Worm (Caenorhabditis elegans) whole organism, late embryonic: ENCODE data around the gene C14F11.4.
A peak's percentile ranks its signal among the peaks of the same experiment; 100 is the strongest.

Experiments used
- C08G9.2 ChIP-seq: sonication (generic microtip); optimal IDR thresholded peaks from 2 replicates; lab custom pipeline; 2016; ENCODE audit warnings: mild to moderate bottlenecking, missing genetic modification characterization, moderate library complexity, missing compliant biosample characterization
- F13H6.1 ChIP-seq: sonication (generic microtip); optimal IDR thresholded peaks from 2 replicates; lab custom pipeline; 2016; ENCODE audit warnings: missing genetic modification characterization, missing compliant biosample characterization
- K09A11.1 ChIP-seq: sonication (generic microtip); optimal IDR thresholded peaks from 2 replicates; lab custom pipeline; 2017; ENCODE audit warnings: antibody characterized with exemption, mild to moderate bottlenecking, missing genetic modification characterization, missing compliant biosample characterization; ENCODE audit not compliant: insufficient read depth
- T23F11.4 ChIP-seq: fragments of 200-800 bp; sonication (Bioruptor generic); optimal IDR thresholded peaks from 2 replicates; lab custom pipeline; 2018; ENCODE audit warnings: mild to moderate bottlenecking, missing genetic modification characterization, missing compliant biosample characterization
- Y22D7AL.16 ChIP-seq: sonication (generic microtip); optimal IDR thresholded peaks from 2 replicates; lab custom pipeline; 2016; ENCODE audit warnings: missing genetic modification characterization, missing compliant biosample characterization
- ahr-1 ChIP-seq: sonication (generic microtip); optimal IDR thresholded peaks from 2 replicates; lab custom pipeline; 2016; ENCODE audit warnings: missing genetic modification characterization, missing compliant biosample characterization
- ama-1 ChIP-seq: fragments of 150-350 bp; optimal IDR thresholded peaks from 2 replicates; lab custom pipeline; 2014
- ceh-18 ChIP-seq: sonication (generic microtip); optimal IDR thresholded peaks from 2 replicates; lab custom pipeline; 2016; ENCODE audit warnings: missing genetic modification characterization, missing compliant biosample characterization
- ceh-19 ChIP-seq: fragments of 200-800 bp; sonication (Bioruptor generic); optimal IDR thresholded peaks from 2 replicates; lab custom pipeline; 2018; ENCODE audit warnings: mild to moderate bottlenecking, missing genetic modification characterization, missing compliant biosample characterization
- ceh-2 ChIP-seq: sonication (generic microtip); optimal IDR thresholded peaks from 2 replicates; lab custom pipeline; 2016; ENCODE audit warnings: missing genotype, missing genetic modification characterization, missing compliant biosample characterization
- ceh-22 ChIP-seq: sonication (generic microtip); optimal IDR thresholded peaks from 2 replicates; lab custom pipeline; 2017; ENCODE audit warnings: missing biosample characterization, missing genetic modification characterization
- ceh-30 ChIP-seq: fragments of 150-350 bp; optimal IDR thresholded peaks from 2 replicates; lab custom pipeline; 2014; ENCODE audit warnings: missing biosample characterization, missing genetic modification characterization
- ceh-34 ChIP-seq: sonication (generic microtip); optimal IDR thresholded peaks from 2 replicates; lab custom pipeline; 2016; ENCODE audit warnings: mild to moderate bottlenecking, missing genetic modification characterization, missing compliant biosample characterization
- ceh-45 ChIP-seq: fragments of 200-800 bp; sonication (Bioruptor generic); IDR thresholded peaks from 2 replicates; pipeline ENCODE4 v1.3.6; 2022; ENCODE audit warnings: missing genetic modification reagents, missing genetic modification characterization, missing compliant biosample characterization
- ceh-48 ChIP-seq: sonication (generic microtip); optimal IDR thresholded peaks from 2 replicates; lab custom pipeline; 2016; ENCODE audit warnings: missing genetic modification characterization, inconsistent platforms, missing compliant biosample characterization
- ceh-6 ChIP-seq: fragments of 200-800 bp; sonication (Bioruptor generic); optimal IDR thresholded peaks from 2 replicates; lab custom pipeline; 2018; ENCODE audit warnings: mild to moderate bottlenecking, missing genetic modification characterization, missing compliant biosample characterization
- ceh-9 ChIP-seq: sonication (generic microtip); optimal IDR thresholded peaks from 2 replicates; lab custom pipeline; 2016; ENCODE audit warnings: mild to moderate bottlenecking, missing genetic modification characterization, inconsistent platforms, missing compliant biosample characterization
- che-1 ChIP-seq: sonication (generic microtip); optimal IDR thresholded peaks from 2 replicates; lab custom pipeline; 2016; ENCODE audit warnings: mild to moderate bottlenecking, missing genetic modification characterization, missing compliant biosample characterization
- dmd-4 ChIP-seq: sonication (generic microtip); optimal IDR thresholded peaks from 2 replicates; lab custom pipeline; 2016; ENCODE audit warnings: borderline replicate concordance, missing genetic modification characterization, missing compliant biosample characterization
- dve-1 ChIP-seq: sonication (generic microtip); optimal IDR thresholded peaks from 2 replicates; lab custom pipeline; 2017; ENCODE audit warnings: antibody characterized with exemption, mild to moderate bottlenecking, missing genetic modification characterization, missing compliant biosample characterization
- eyg-1 ChIP-seq: sonication (generic microtip); optimal IDR thresholded peaks from 2 replicates; lab custom pipeline; 2016; ENCODE audit warnings: missing genotype, missing genetic modification characterization, missing compliant biosample characterization
- fkh-10 ChIP-seq: fragments of 150-350 bp; optimal IDR thresholded peaks from 2 replicates; lab custom pipeline; 2014; ENCODE audit warnings: missing biosample characterization, missing genetic modification reagents, missing genetic modification characterization
- fkh-6 ChIP-seq: sonication (generic microtip); optimal IDR thresholded peaks from 2 replicates; lab custom pipeline; 2016; ENCODE audit warnings: missing genetic modification characterization, missing compliant biosample characterization
- gmeb-2 ChIP-seq: sonication (generic microtip); optimal IDR thresholded peaks from 2 replicates; lab custom pipeline; 2016; ENCODE audit warnings: missing genetic modification characterization, inconsistent platforms, missing compliant biosample characterization
- hlh-13 ChIP-seq: fragments of 200-800 bp; sonication (Bioruptor generic); optimal IDR thresholded peaks from 2 replicates; lab custom pipeline; 2018; ENCODE audit warnings: mild to moderate bottlenecking, missing genetic modification characterization, missing compliant biosample characterization
- hlh-15 ChIP-seq: sonication (generic microtip); optimal IDR thresholded peaks from 2 replicates; lab custom pipeline; 2016; ENCODE audit warnings: missing genetic modification characterization, missing compliant biosample characterization
- hlh-6 ChIP-seq: sonication (generic microtip); optimal IDR thresholded peaks from 2 replicates; lab custom pipeline; 2016; ENCODE audit warnings: missing genotype, missing genetic modification characterization, missing compliant biosample characterization
- hlh-8 ChIP-seq: sonication (generic microtip); optimal IDR thresholded peaks from 2 replicates; lab custom pipeline; 2016; ENCODE audit warnings: missing genotype, missing genetic modification characterization, missing compliant biosample characterization
- lin-11 ChIP-seq: fragments of 200-800 bp; sonication (Bioruptor generic); optimal IDR thresholded peaks from 2 replicates; lab custom pipeline; 2018; ENCODE audit warnings: mild to moderate bottlenecking, missing genetic modification characterization, missing compliant biosample characterization
- madf-2 ChIP-seq: sonication (generic microtip); optimal IDR thresholded peaks from 2 replicates; lab custom pipeline; 2017; ENCODE audit warnings: missing genetic modification characterization, missing compliant biosample characterization
- mec-3 ChIP-seq: sonication (generic microtip); optimal IDR thresholded peaks from 2 replicates; lab custom pipeline; 2016; ENCODE audit warnings: borderline replicate concordance, missing genetic modification characterization, missing compliant biosample characterization
- nhr-11 ChIP-seq: fragments of 150-350 bp; optimal IDR thresholded peaks from 2 replicates; lab custom pipeline; 2014; ENCODE audit warnings: missing biosample characterization, missing genetic modification characterization
- nhr-232 ChIP-seq: sonication (generic microtip); optimal IDR thresholded peaks from 2 replicates; lab custom pipeline; 2016; ENCODE audit warnings: missing genetic modification characterization, missing compliant biosample characterization
- npax-4 ChIP-seq: sonication (generic microtip); optimal IDR thresholded peaks from 2 replicates; lab custom pipeline; 2016; ENCODE audit warnings: missing genetic modification characterization, missing compliant biosample characterization
- pag-3 ChIP-seq: sonication (generic microtip); optimal IDR thresholded peaks from 2 replicates; lab custom pipeline; 2016; ENCODE audit warnings: missing compliant biosample characterization, missing genetic modification characterization, borderline replicate concordance
- pat-9 ChIP-seq: fragments of 200-800 bp; sonication (Bioruptor generic); optimal IDR thresholded peaks from 2 replicates; lab custom pipeline; 2018; ENCODE audit warnings: mild to moderate bottlenecking, missing genetic modification characterization, moderate library complexity, missing compliant biosample characterization
- pax-1 ChIP-seq: fragments of 150-350 bp; optimal IDR thresholded peaks from 2 replicates; lab custom pipeline; 2014; ENCODE audit warnings: missing biosample characterization, missing genetic modification characterization
- pqm-1 ChIP-seq: sonication (generic microtip); optimal IDR thresholded peaks from 2 replicates; lab custom pipeline; 2016; ENCODE audit warnings: missing genetic modification characterization, missing compliant biosample characterization
- pros-1 ChIP-seq: fragments of 150-350 bp; optimal IDR thresholded peaks from 2 replicates; lab custom pipeline; 2014; ENCODE audit warnings: missing biosample characterization, missing genetic modification reagents, missing genetic modification characterization
- rnt-1 ChIP-seq: sonication (generic microtip); optimal IDR thresholded peaks from 2 replicates; lab custom pipeline; 2016; ENCODE audit warnings: missing genetic modification characterization, missing compliant biosample characterization
- sdc-2 ChIP-seq: sonication (generic microtip); optimal IDR thresholded peaks from 2 replicates; lab custom pipeline; 2016; ENCODE audit warnings: missing genotype, missing genetic modification characterization, missing compliant biosample characterization
- sox-2 ChIP-seq: fragments of 200-800 bp; sonication (Bioruptor generic); IDR thresholded peaks from 2 replicates; pipeline ENCODE4 v1.3.6; 2022; ENCODE audit warnings: missing genetic modification reagents, missing genetic modification characterization, missing compliant biosample characterization
- sox-4 ChIP-seq: sonication (generic microtip); optimal IDR thresholded peaks from 2 replicates; lab custom pipeline; 2017; ENCODE audit warnings: mild to moderate bottlenecking, missing genetic modification characterization, inconsistent platforms, missing compliant biosample characterization
- syd-9 ChIP-seq: sonication (generic microtip); optimal IDR thresholded peaks from 2 replicates; lab custom pipeline; 2016; ENCODE audit warnings: mild to moderate bottlenecking, missing genetic modification characterization, moderate library complexity, missing compliant biosample characterization
- unc-3 ChIP-seq, 2 experiments: fragments of 200-800 bp in 1 of 2; sonication (Bioruptor generic) in 1 of 2; sonication (generic microtip) in 1 of 2; conservative IDR thresholded peaks in 1 of 2; optimal IDR thresholded peaks in 1 of 2; 2 replicates each; pipeline versions ENCODE4 v1.3.6 to Lab custom; 2016 to 2022; ENCODE audit warnings: missing compliant biosample characterization in 2 of 2, missing genetic modification characterization in 2 of 2, missing genetic modification reagents in 1 of 2
- unc-42 ChIP-seq: sonication (generic microtip); optimal IDR thresholded peaks from 2 replicates; lab custom pipeline; 2016; ENCODE audit warnings: missing genotype, missing genetic modification characterization, missing compliant biosample characterization
- unc-55 ChIP-seq: sonication (generic microtip); optimal IDR thresholded peaks from 2 replicates; lab custom pipeline; 2017; ENCODE audit warnings: missing biosample characterization, missing genetic modification reagents, missing genetic modification characterization
- unc-86 ChIP-seq: sonication (generic microtip); optimal IDR thresholded peaks from 2 replicates; lab custom pipeline; 2016; ENCODE audit warnings: missing genetic modification characterization, missing compliant biosample characterization
- zip-5 ChIP-seq: sonication (generic microtip); optimal IDR thresholded peaks from 2 replicates; lab custom pipeline; 2016; ENCODE audit warnings: missing genetic modification characterization, missing compliant biosample characterization
- ztf-16 ChIP-seq: sonication (generic microtip); optimal IDR thresholded peaks from 2 replicates; lab custom pipeline; 2017; ENCODE audit warnings: missing genetic modification characterization, missing compliant biosample characterization

Gene C14F11.4

ce11 chrX:6252752-6253151, 19.9 kb upstream of the C14F11.4 start:
- no peak for TF ChIP-seq Y22D7AL.16 (tag; lab: Kevin White, UChicago)
- TF ChIP-seq ama-1 (lab: Kevin White, UChicago), result no peak
- no peak for TF ChIP-seq sox-2 (GFP tag; lab: Robert Waterston, UW)
- no peak for TF ChIP-seq lin-11 (tag; lab: Kevin White, UChicago)
- TF ChIP-seq ceh-6 (GFP tag; lab: Kevin White, UChicago), result no peak
- no peak for TF ChIP-seq hlh-6 (tag; lab: Kevin White, UChicago)
- TF ChIP-seq dve-1, result no peak
- no peak for TF ChIP-seq mec-3 (tag; lab: Kevin White, UChicago)
- no peak for TF ChIP-seq pqm-1
- TF ChIP-seq hlh-13, result no peak
- TF ChIP-seq ceh-48 (tag; lab: Kevin White, UChicago), result no peak
- no peak for TF ChIP-seq fkh-6 (tag; lab: Kevin White, UChicago)
- no peak for TF ChIP-seq ztf-16 (tag; lab: Kevin White, UChicago)
- no peak for TF ChIP-seq ceh-30 (tag; lab: Kevin White, UChicago)
- no peak for TF ChIP-seq pros-1 (tag; lab: Kevin White, UChicago)
- no peak for TF ChIP-seq che-1 (tag; lab: Kevin White, UChicago)
- TF ChIP-seq C08G9.2, result no peak
- TF ChIP-seq fkh-10, result no peak
- TF ChIP-seq, all 69 proteins: peak for 0

DNA sequence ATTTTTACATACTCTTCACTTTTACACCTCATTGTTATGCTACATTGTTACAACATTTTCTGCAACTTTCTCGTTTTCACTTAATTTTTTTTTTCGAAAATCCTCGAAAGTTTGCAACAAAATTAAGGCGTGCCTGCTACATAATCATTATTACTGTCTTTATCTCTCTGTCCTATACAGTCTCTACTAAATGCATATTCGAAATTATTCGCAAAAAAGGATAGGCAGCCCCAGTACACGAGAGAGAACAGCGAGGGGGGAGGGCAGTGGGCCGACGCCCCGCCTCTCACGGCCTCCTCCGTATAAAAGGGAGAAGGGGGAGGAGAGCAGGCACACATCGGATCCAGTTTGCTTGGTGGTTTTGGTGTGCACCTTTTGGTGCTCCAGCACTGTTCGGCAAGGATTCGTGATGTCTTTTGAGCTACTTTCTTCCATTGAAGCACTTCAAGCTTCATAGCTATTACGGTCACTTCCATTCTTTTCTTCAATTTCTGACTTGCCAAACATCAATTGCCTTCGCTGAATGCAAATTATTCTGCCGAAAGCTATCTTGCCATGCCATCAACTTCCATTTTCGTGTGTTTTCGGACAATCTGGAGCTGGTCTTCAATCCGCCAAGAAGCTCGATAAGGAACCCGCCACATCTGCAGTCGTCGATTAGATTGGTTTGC, 19.2 kb upstream of the C14F11.4 start:
- TF ChIP-seq unc-42 (tag; lab: Kevin White, UChicago) (peak; percentile 33), ceh-45 (GFP tag; lab: Robert Waterston, UW) (no peak), F13H6.1 (tag; lab: Kevin White, UChicago) (peak; percentile 10), ceh-34 (tag; lab: Kevin White, UChicago) (peak; percentile 9), ceh-19 (GFP tag; lab: Kevin White, UChicago) (no peak), T23F11.4 (GFP tag; lab: Kevin White, UChicago) (no peak), ceh-9 (no peak), hlh-13 (peak; percentile 15), pros-1 (tag; lab: Kevin White, UChicago) (peak; percentile 59), hlh-8 (tag; lab: Kevin White, UChicago) (no peak), syd-9 (no peak), ahr-1 (no peak), sdc-2 (tag; lab: Kevin White, UChicago) (no peak), hlh-15 (tag; lab: Kevin White, UChicago) (no peak), unc-3 (GFP tag; conservative IDR thresholded peaks at IDR 0.05; lab: Robert Waterston, UW) (no peak), unc-3 (tag; optimal IDR thresholded peaks at IDR 0.05; lab: Kevin White, UChicago) (no peak), pax-1 (tag; lab: Kevin White, UChicago) (no peak), unc-86 (tag; lab: Kevin White, UChicago) (no peak), sox-4 (no peak), eyg-1 (tag; lab: Kevin White, UChicago) (no peak), lin-11 (tag; lab: Kevin White, UChicago) (no peak), K09A11.1 (tag; lab: Kevin White, UChicago) (no peak), gmeb-2 (tag; lab: Kevin White, UChicago) (peak; percentile 37), rnt-1 (tag; lab: Kevin White, UChicago) (peak; percentile 48), nhr-232 (no peak), ceh-6 (GFP tag; lab: Kevin White, UChicago) (no peak), madf-2 (tag; lab: Kevin White, UChicago) (no peak), hlh-6 (tag; lab: Kevin White, UChicago) (no peak), pag-3 (no peak), npax-4 (tag; lab: Kevin White, UChicago) (no peak), pat-9 (tag; lab: Kevin White, UChicago) (no peak), ceh-18 (tag; lab: Kevin White, UChicago) (peak; percentile 38), sox-2 (GFP tag; lab: Robert Waterston, UW) (no peak), ceh-22 (tag; lab: Kevin White, UChicago) (no peak), unc-55 (GFP tag; lab: Kevin White, UChicago) (no peak), zip-5 (no peak), ceh-2 (tag; lab: Kevin White, UChicago) (peak; percentile 37), nhr-11 (tag; lab: Kevin White, UChicago) (no peak), dmd-4 (tag; lab: Kevin White, UChicago) (no peak)
